Worm (Caenorhabditis elegans): ENCODE results near the gene npr-15.

ce11 chrIII:3670984-3671383 lies 23.5 kb downstream of the npr-15 start:
- TF ChIP-seq nfya-1 (tag; optimal IDR thresholded peaks at IDR 0.05; ENCODE audit: borderline replicate concordance, insufficient read depth), result no peak
- TF ChIP-seq ekl-4 (GFP tag; IDR thresholded peaks at IDR 0.05), result no peak
- TF ChIP-seq unc-130 (GFP tag; optimal IDR thresholded peaks at IDR 0.05), result no peak
- no peak for TF ChIP-seq hmg-20 (GFP tag; IDR thresholded peaks at IDR 0.05)
- TF ChIP-seq attf-6 (GFP tag; IDR thresholded peaks at IDR 0.05), result no peak
- no peak for TF ChIP-seq K11D2.4 (GFP tag; IDR thresholded peaks at IDR 0.05)

Data from whole organism, young adult.